Fruit fly (Drosophila melanogaster) whole organism, prepupa: Measurements from ENCODE around the gene mRpL48.

Experiments used
- CG1621 ChIP-seq: fragments of 200-800 bp; sonication (Bioruptor generic); optimal IDR thresholded peaks from 3 replicates; lab custom pipeline; 2018; ENCODE audit warnings: missing biosample characterization, mild to moderate bottlenecking, missing genetic modification characterization
- Smox ChIP-seq: fragments of 200-800 bp; sonication (Bioruptor generic); optimal IDR thresholded peaks from 3 replicates; lab custom pipeline; 2016; ENCODE audit warnings: missing biosample characterization, missing genetic modification characterization

- no peak for TF ChIP-seq Smox (GFP tag; lab: Kevin White, UChicago)
- no peak for TF ChIP-seq CG1621 (tag; lab: Kevin White, UChicago)
Measured at dm6 chr2L:1740095-1740494, 29.8 kb downstream of the mRpL48 start.
